Fruit fly (Drosophila melanogaster): ENCODE measurements around the gene Pten.
A peak's percentile ranks its signal among the peaks of the same experiment; 100 is the strongest.

Gene Pten

dm6 chr2L:10305538-10306147 lies 44.8 kb upstream of the Pten start:
- peak; percentile 42 for TF ChIP-seq sens (GFP tag)
- no peak for TF ChIP-seq CG6791 (GFP tag; IDR thresholded peaks at IDR 0.05; ENCODE audit: partially characterized antibody)
- TF ChIP-seq CG10274 (GFP tag; optimal IDR thresholded peaks at IDR 0.05), result no peak
- no peak for TF ChIP-seq Hr3 (GFP tag; optimal IDR thresholded peaks at IDR 0.05)
- TF ChIP-seq CG2120 (GFP tag; optimal IDR thresholded peaks at IDR 0.05), result no peak

- TF ChIP-seq wek (GFP tag; optimal IDR thresholded peaks at IDR 0.05), result no peak
- no peak for TF ChIP-seq sim (GFP tag; IDR thresholded peaks at IDR 0.05)
- no peak for TF ChIP-seq CG3407 (GFP tag; optimal IDR thresholded peaks at IDR 0.05)
- peak; percentile 14 for TF ChIP-seq CG10267 (tag; optimal IDR thresholded peaks at IDR 0.05)
- no peak for TF ChIP-seq CG12942 (GFP tag; optimal IDR thresholded peaks at IDR 0.05)
- TF ChIP-seq CG6175 (GFP tag; IDR thresholded peaks at IDR 0.05), result no peak
- TF ChIP-seq CG17912 (GFP tag; optimal IDR thresholded peaks at IDR 0.05), result no peak
- TF ChIP-seq CG7357 (GFP tag; IDR thresholded peaks at IDR 0.05), result no peak
- TF ChIP-seq CG15601 (tag; optimal IDR thresholded peaks at IDR 0.05), result peak; percentile 23
- TF ChIP-seq nom (GFP tag; optimal IDR thresholded peaks at IDR 0.05), result peak; percentile 24
- no peak for TF ChIP-seq Atf6 (GFP tag; IDR thresholded peaks at IDR 0.05)
- TF ChIP-seq gfzf (GFP tag; optimal IDR thresholded peaks at IDR 0.05), result peak; percentile 86
- TF ChIP-seq CG3847 (GFP tag; IDR thresholded peaks at IDR 0.05), result peak; percentile 72
- TF ChIP-seq Rfx (GFP tag; IDR thresholded peaks at IDR 0.05), result peak; percentile 57
- no peak for TF ChIP-seq Antp (GFP tag; optimal IDR thresholded peaks at IDR 0.05)
- no peak for TF ChIP-seq tin (GFP tag; optimal IDR thresholded peaks at IDR 0.05)
- TF ChIP-seq CG13287 (GFP tag; IDR thresholded peaks at IDR 0.05; ENCODE audit: partially characterized antibody), result peak; percentile 53
- TF ChIP-seq dpn (GFP tag; optimal IDR thresholded peaks at IDR 0.05), result peak in 1 of 2 experiments; percentile 12
- peak; percentile 7 for TF ChIP-seq CG10979 (tag; optimal IDR thresholded peaks at IDR 0.05)
- no peak for TF ChIP-seq CG2129 (GFP tag; IDR thresholded peaks at IDR 0.05; ENCODE audit: partially characterized antibody)
- peak; percentile 64 for TF ChIP-seq YL-1 (GFP tag; optimal IDR thresholded peaks at IDR 0.05)
- peak; percentile 45 for TF ChIP-seq dm (GFP tag; optimal IDR thresholded peaks at IDR 0.05)
- TF ChIP-seq B-H2 (GFP tag; optimal IDR thresholded peaks at IDR 0.05), result no peak
- TF ChIP-seq CG2678 (tag; optimal IDR thresholded peaks at IDR 0.05), result peak; percentile 6
- peak; percentile 19 for TF ChIP-seq mam (GFP tag; optimal IDR thresholded peaks at IDR 0.05)
- peak; percentile 4 for TF ChIP-seq cg (GFP tag; optimal IDR thresholded peaks at IDR 0.05)
- no peak for TF ChIP-seq gt (GFP tag; IDR thresholded peaks at IDR 0.05)
- TF ChIP-seq CG14710 (tag; optimal IDR thresholded peaks at IDR 0.05), result peak; percentile 42
- no peak for TF ChIP-seq CG6689 (GFP tag; IDR thresholded peaks at IDR 0.05)
- no peak for TF ChIP-seq kay (GFP tag; optimal IDR thresholded peaks at IDR 0.05)
- no peak for TF ChIP-seq sr (GFP tag; IDR thresholded peaks at IDR 0.05)
- TF ChIP-seq Optix (GFP tag; IDR thresholded peaks at IDR 0.05), result no peak
- TF ChIP-seq trem (tag; optimal IDR thresholded peaks at IDR 0.05), result peak; percentile 98
- TF ChIP-seq NfI (GFP tag; optimal IDR thresholded peaks at IDR 0.05), result peak; percentile 20
- TF ChIP-seq MBD-R2 (GFP tag; IDR thresholded peaks at IDR 0.05), result peak; percentile 89
- TF ChIP-seq gro (GFP tag; optimal IDR thresholded peaks at IDR 0.05), result no peak
- peak; percentile 59 for TF ChIP-seq Dref (GFP tag; IDR thresholded peaks at IDR 0.05)
- peak; percentile 91 for TF ChIP-seq CG10431 (GFP tag; optimal IDR thresholded peaks at IDR 0.05)
- peak; percentile 90 for TF ChIP-seq stwl (tag; optimal IDR thresholded peaks at IDR 0.05)
- TF ChIP-seq Sin3A (optimal IDR thresholded peaks at IDR 0.05), result peak; percentile 35
- peak; percentile 82 for TF ChIP-seq CG15514 (GFP tag; optimal IDR thresholded peaks at IDR 0.05)
- TF ChIP-seq chinmo (GFP tag; IDR thresholded peaks at IDR 0.05; ENCODE audit: partially characterized antibody), result peak; percentile 74; the same call in 1 of the 4 replicates
- peak; percentile 16 for TF ChIP-seq NC2β (GFP tag; optimal IDR thresholded peaks at IDR 0.05)
- peak; percentile 71 for TF ChIP-seq CG9797 (GFP tag; optimal IDR thresholded peaks at IDR 0.05)
These were observed 42.9 kb upstream of the Pten start, which contains the start of gene nmd for dm6 chr2L:10303786-10304185. Gene nmd, minus strand, starts transcription at chr2L:10303947.
